Worm (Caenorhabditis elegans): ENCODE data around the gene srv-12.

Gene srv-12

DNA sequence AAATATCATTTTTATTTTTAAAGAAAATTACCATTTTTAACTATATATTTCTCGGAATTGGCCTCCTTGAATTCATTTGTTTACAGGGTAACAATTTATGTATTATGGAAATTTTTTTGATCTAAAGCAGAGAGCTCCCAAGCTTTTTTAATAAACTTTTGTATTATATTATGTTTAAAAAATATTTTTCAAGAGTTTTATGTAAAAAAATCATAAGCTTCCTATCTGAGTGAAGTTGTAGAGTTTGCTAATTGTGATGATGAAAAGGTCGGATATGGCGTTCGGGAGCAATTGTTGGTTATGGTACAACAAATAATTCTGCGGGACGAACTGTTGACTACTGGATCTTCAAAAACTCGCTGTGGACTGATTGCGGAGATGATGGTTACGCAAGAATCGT lies 32.2 kb downstream of the srv-12 start, which contains the start of gene F44D12.19:
F44D12.19 (plus strand) TSS at position 301 of the 400 bp plus-strand sequence.
- no peak for TF ChIP-seq skn-1 (tag; optimal IDR thresholded peaks at IDR 0.05)
- no peak for TF ChIP-seq dmd-4 (tag; optimal IDR thresholded peaks at IDR 0.05)
- TF ChIP-seq F13H6.1 (tag; optimal IDR thresholded peaks at IDR 0.05), result no peak
- TF ChIP-seq snpc-4 (tag; optimal IDR thresholded peaks at IDR 0.05), result no peak
- TF ChIP-seq peb-1 (tag; optimal IDR thresholded peaks at IDR 0.05), result no peak
- no peak for TF ChIP-seq gmeb-1 (tag; optimal IDR thresholded peaks at IDR 0.05)
- TF ChIP-seq crh-2 (tag; optimal IDR thresholded peaks at IDR 0.05), result no peak
- no peak for TF ChIP-seq lin-11 (tag; optimal IDR thresholded peaks at IDR 0.05)
- TF ChIP-seq mab-5 (tag; optimal IDR thresholded peaks at IDR 0.05), result no peak
- TF ChIP-seq ceh-16 (tag; optimal IDR thresholded peaks at IDR 0.05), result no peak
- TF ChIP-seq sma-3 (GFP tag; optimal IDR thresholded peaks at IDR 0.05), result no peak

DNA sequence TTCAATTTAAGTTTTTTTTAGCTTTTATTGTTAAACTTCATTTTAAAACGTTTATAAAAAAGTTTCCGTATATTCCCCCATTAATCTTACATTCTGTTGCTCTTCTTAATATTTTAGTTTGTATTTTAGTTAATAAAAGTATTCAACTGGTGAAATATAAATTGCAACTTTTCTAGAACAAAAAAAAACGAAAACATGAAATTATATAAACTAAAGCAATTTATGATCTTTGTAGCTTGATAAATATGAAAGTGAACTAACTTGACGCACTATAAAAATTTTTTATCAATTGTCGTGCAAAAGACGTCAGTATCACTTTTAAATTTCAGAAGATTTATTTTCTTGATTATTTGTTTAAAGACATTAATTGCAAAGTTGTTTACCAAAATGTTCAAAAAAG lies 35.8 kb downstream of the srv-12 start, which contains the start of gene F44D12.2:
F44D12.2 (minus strand) TSS at position 101 of the 400 bp plus-strand sequence.
- TF ChIP-seq ztf-4 (tag; optimal IDR thresholded peaks at IDR 0.05), result no peak
- peak; percentile 7 for TF ChIP-seq fos-1 (tag; optimal IDR thresholded peaks at IDR 0.05)

DNA sequence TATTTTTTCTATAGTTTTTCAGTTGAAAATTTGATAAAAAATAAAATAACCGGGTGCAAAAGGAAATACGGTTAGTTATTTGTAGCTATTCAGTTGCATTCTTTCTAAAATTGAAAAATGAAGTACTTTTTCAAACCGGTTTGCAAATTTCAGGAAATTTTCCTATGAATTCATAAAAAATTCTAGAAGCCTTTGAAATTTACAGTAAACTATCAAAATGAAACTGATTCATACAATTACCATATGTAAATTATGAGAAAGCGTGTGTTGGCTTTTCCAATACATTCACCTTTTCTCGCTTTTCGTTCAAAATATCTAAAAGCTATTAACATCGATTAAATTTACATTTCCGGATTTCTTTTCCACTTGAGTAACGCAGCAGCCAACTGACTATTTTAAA lies 36.5 kb downstream of the srv-12 start, which contains the start of gene ent-7:
ent-7 (plus strand) TSS at position 301 of the 400 bp plus-strand sequence.
- TF ChIP-seq nhr-129 (tag; optimal IDR thresholded peaks at IDR 0.05) (no peak), sem-4 (tag; optimal IDR thresholded peaks at IDR 0.05) (no peak), mbf-1 (tag; optimal IDR thresholded peaks at IDR 0.05) (no peak), nhr-10 (tag; optimal IDR thresholded peaks at IDR 0.05) (no peak), sma-3 (GFP tag; optimal IDR thresholded peaks at IDR 0.05) (no peak), nhr-21 (tag; optimal IDR thresholded peaks at IDR 0.05) (no peak), ama-1 (optimal IDR thresholded peaks at IDR 0.05) (no peak), elt-3 (tag; optimal IDR thresholded peaks at IDR 0.05) (no peak), gmeb-1 (tag; optimal IDR thresholded peaks at IDR 0.05) (no peak), ceh-16 (tag; optimal IDR thresholded peaks at IDR 0.05) (no peak), alr-1 (tag; optimal IDR thresholded peaks at IDR 0.05) (no peak), crh-2 (tag; optimal IDR thresholded peaks at IDR 0.05) (no peak), snpc-4 (tag; optimal IDR thresholded peaks at IDR 0.05) (no peak), aly-2 (tag; optimal IDR thresholded peaks at IDR 0.05) (no peak), zag-1 (tag; optimal IDR thresholded peaks at IDR 0.05) (no peak), elt-1 (tag; optimal IDR thresholded peaks at IDR 0.05) (no peak), nhr-25 (tag; optimal IDR thresholded peaks at IDR 0.05) (no peak)

DNA sequence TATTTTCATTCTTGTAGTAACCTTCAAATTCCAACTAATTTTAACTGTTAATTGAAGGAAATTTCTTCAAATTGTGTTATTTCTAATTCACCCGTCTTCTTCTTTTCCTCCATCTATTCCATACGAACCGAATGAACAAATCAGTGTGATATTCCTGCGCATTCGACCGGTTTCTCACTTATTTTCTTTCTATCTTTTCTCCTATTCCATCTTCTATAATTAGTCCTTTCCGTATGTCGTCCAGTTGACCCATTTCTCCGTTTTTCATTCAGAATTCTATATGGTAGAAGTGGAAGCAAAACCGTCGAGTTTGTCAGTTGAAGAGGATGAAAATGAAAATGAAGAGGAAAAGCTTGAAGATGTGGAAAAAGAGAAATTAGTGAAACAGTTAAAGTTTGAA lies 43.9 kb downstream of the srv-12 start, which contains the start of gene magu-4:
magu-4 (plus strand) TSS at position 218 of the 400 bp plus-strand sequence.
- TF ChIP-seq sma-9 (GFP tag; optimal IDR thresholded peaks at IDR 0.05), result no peak
- TF ChIP-seq sma-9 (tag; optimal IDR thresholded peaks at IDR 0.05), result no peak
- TF ChIP-seq nhr-25 (tag; optimal IDR thresholded peaks at IDR 0.05), result peak; percentile 17

DNA sequence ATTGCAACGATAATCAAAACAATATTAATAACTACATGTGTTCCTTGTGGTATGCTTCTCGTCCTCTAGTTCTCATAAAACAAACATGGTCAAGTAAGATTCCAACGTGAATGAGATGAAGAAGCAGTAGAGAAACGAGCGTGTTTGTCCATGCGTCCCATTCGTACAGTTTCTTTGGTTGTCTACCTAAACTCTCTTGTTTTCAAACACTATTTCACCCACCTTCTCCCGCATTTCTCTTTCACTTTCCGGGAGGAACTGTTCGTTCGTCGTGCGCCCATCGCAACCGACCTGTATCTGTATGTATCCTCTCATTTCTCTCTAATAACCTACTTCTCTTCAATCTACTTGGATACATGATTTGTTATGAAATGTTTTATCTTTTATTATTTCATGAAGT lies 45.7 kb downstream of the srv-12 start:
- no peak for TF ChIP-seq snpc-4 (tag; optimal IDR thresholded peaks at IDR 0.05)
- TF ChIP-seq ceh-82 (tag; optimal IDR thresholded peaks at IDR 0.05), result no peak
- TF ChIP-seq nhr-237 (tag; optimal IDR thresholded peaks at IDR 0.05), result no peak
- no peak for TF ChIP-seq ztf-4 (tag; optimal IDR thresholded peaks at IDR 0.05)
- TF ChIP-seq alr-1 (tag; optimal IDR thresholded peaks at IDR 0.05), result no peak
- no peak for TF ChIP-seq ama-1 (optimal IDR thresholded peaks at IDR 0.05)
- TF ChIP-seq unc-62 (GFP tag; optimal IDR thresholded peaks at IDR 0.05), result no peak
- no peak for TF ChIP-seq nhr-77 (tag; optimal IDR thresholded peaks at IDR 0.05)
- TF ChIP-seq ZK546.5 (tag; optimal IDR thresholded peaks at IDR 0.05), result no peak
- no peak for TF ChIP-seq elt-1 (tag; optimal IDR thresholded peaks at IDR 0.05)
- no peak for TF ChIP-seq peb-1 (tag; optimal IDR thresholded peaks at IDR 0.05)
- TF ChIP-seq sma-3 (GFP tag; optimal IDR thresholded peaks at IDR 0.05), result peak; percentile 37
- TF ChIP-seq nhr-12 (tag; optimal IDR thresholded peaks at IDR 0.05), result no peak
- TF ChIP-seq elt-3 (tag; optimal IDR thresholded peaks at IDR 0.05), result no peak
- TF ChIP-seq F13H6.1 (tag; optimal IDR thresholded peaks at IDR 0.05), result peak; percentile 43
- TF ChIP-seq mdl-1 (tag; optimal IDR thresholded peaks at IDR 0.05), result peak in 1 of 2 experiments; percentile 19
- peak; percentile 93 for TF ChIP-seq blmp-1 (tag; optimal IDR thresholded peaks at IDR 0.05; ENCODE audit: insufficient read depth)
- TF ChIP-seq mab-5 (tag; optimal IDR thresholded peaks at IDR 0.05), result no peak
- peak; percentile 60 for TF ChIP-seq crh-2 (tag; optimal IDR thresholded peaks at IDR 0.05)
- no peak for TF ChIP-seq gmeb-1 (tag; optimal IDR thresholded peaks at IDR 0.05)
- TF ChIP-seq R02D3.7 (tag; optimal IDR thresholded peaks at IDR 0.05), result no peak
- TF ChIP-seq ceh-16 (tag; optimal IDR thresholded peaks at IDR 0.05), result no peak
- no peak for TF ChIP-seq unc-55 (GFP tag; optimal IDR thresholded peaks at IDR 0.05)
- TF ChIP-seq lsy-2 (tag; optimal IDR thresholded peaks at IDR 0.05), result peak in 1 of 2 experiments; percentile 9
- peak; percentile 11 for TF ChIP-seq nhr-129 (tag; optimal IDR thresholded peaks at IDR 0.05)
- TF ChIP-seq Y55F3AM.14 (GFP tag; optimal IDR thresholded peaks at IDR 0.05), result no peak
- no peak for TF ChIP-seq zag-1 (tag; optimal IDR thresholded peaks at IDR 0.05)
- no peak for TF ChIP-seq nhr-23 (tag; optimal IDR thresholded peaks at IDR 0.05)
- TF ChIP-seq unc-39 (tag; optimal IDR thresholded peaks at IDR 0.05), result no peak
- no peak for TF ChIP-seq aly-2 (tag; optimal IDR thresholded peaks at IDR 0.05)
- no peak for TF ChIP-seq sma-9 (GFP tag; optimal IDR thresholded peaks at IDR 0.05)
- no peak for TF ChIP-seq sma-9 (tag; optimal IDR thresholded peaks at IDR 0.05)
- TF ChIP-seq ztf-1 (GFP tag; conservative IDR thresholded peaks at IDR 0.05), result no peak
- no peak for TF ChIP-seq lin-13 (GFP tag; optimal IDR thresholded peaks at IDR 0.05)
- no peak for TF ChIP-seq sem-4 (tag; optimal IDR thresholded peaks at IDR 0.05)
- peak; percentile 8 for TF ChIP-seq C34F6.9 (tag; optimal IDR thresholded peaks at IDR 0.05)

Measured in whole organism, L2 larva.